Fruit fly (Drosophila melanogaster) whole organism, pupa: ENCODE results near the gene CG11052.
A peak's percentile ranks its signal among the peaks of the same experiment; 100 is the strongest.

Experiments used
- CG10348 ChIP-seq: fragments of 200-800 bp; sonication (Bioruptor generic); IDR thresholded peaks from 2 replicates; pipeline ENCODE4 v1.3.6; 2022; ENCODE audit warnings: missing biosample characterization, missing genetic modification characterization
- CG12605 ChIP-seq: fragments of 200-800 bp; sonication (Bioruptor generic); IDR thresholded peaks from 2 replicates; pipeline ENCODE4 v1.3.6; 2022; ENCODE audit warnings: missing biosample characterization, missing genetic modification characterization
- CG13204 ChIP-seq: fragments of 200-800 bp; sonication (Bioruptor generic); optimal IDR thresholded peaks from 2 replicates; lab custom pipeline; 2018; ENCODE audit warnings: missing biosample characterization, mild to moderate bottlenecking, missing genetic modification characterization, moderate library complexity
- CG14655 ChIP-seq: fragments of 200-800 bp; sonication (Bioruptor generic); optimal IDR thresholded peaks from 3 replicates; lab custom pipeline; 2017; ENCODE audit warnings: mild to moderate bottlenecking, missing biosample characterization, missing genetic modification reagents, missing genetic modification characterization
- CG15710 ChIP-seq: fragments of 200-800 bp; sonication (Bioruptor generic); optimal IDR thresholded peaks from 2 replicates; lab custom pipeline; 2018; ENCODE audit warnings: missing biosample characterization, mild to moderate bottlenecking, missing genetic modification characterization, moderate library complexity
- CG17806 ChIP-seq: fragments of 200-800 bp; sonication (Bioruptor generic); optimal IDR thresholded peaks from 2 replicates; lab custom pipeline; 2018; ENCODE audit warnings: missing biosample characterization, mild to moderate bottlenecking, missing genetic modification characterization, moderate library complexity
- CG32121 ChIP-seq: fragments of 200-800 bp; sonication (Bioruptor generic); IDR thresholded peaks from 2 replicates; pipeline ENCODE4 v1.3.6; 2022; ENCODE audit warnings: missing biosample characterization, missing genetic modification characterization
- CG34367 ChIP-seq: fragments of 200-800 bp; sonication (Bioruptor generic); optimal IDR thresholded peaks from 2 replicates; lab custom pipeline; 2018; ENCODE audit warnings: missing biosample characterization, mild to moderate bottlenecking, missing genetic modification characterization
- CG4496 ChIP-seq: fragments of 200-800 bp; sonication (Bioruptor generic); IDR thresholded peaks from 3 replicates; pipeline ENCODE4 v1.3.6; 2022; ENCODE audit warnings: missing biosample characterization, missing genetic modification characterization
- CG8159 ChIP-seq: fragments of 200-800 bp; sonication (Bioruptor generic); optimal IDR thresholded peaks from 3 replicates; lab custom pipeline; 2018; ENCODE audit warnings: missing biosample characterization, mild to moderate bottlenecking, missing genetic modification characterization, moderate library complexity
- CG8301 ChIP-seq: fragments of 200-800 bp; sonication (Bioruptor generic); optimal IDR thresholded peaks from 2 replicates; lab custom pipeline; 2018; ENCODE audit warnings: missing biosample characterization, mild to moderate bottlenecking, missing genetic modification characterization
- CG9948 ChIP-seq: fragments of 200-800 bp; sonication (Bioruptor generic); optimal IDR thresholded peaks from 2 replicates; lab custom pipeline; 2018; ENCODE audit warnings: missing biosample characterization, mild to moderate bottlenecking, missing genetic modification characterization, moderate library complexity
- D1 ChIP-seq: fragments of 200-800 bp; sonication (Bioruptor generic); optimal IDR thresholded peaks from 2 replicates; lab custom pipeline; 2018; ENCODE audit warnings: missing biosample characterization, mild to moderate bottlenecking, missing genetic modification characterization, moderate library complexity
- EcR ChIP-seq: fragments of 200-800 bp; sonication (Bioruptor generic); optimal IDR thresholded peaks from 3 replicates; lab custom pipeline; 2019; ENCODE audit warnings: missing biosample characterization, missing genetic modification characterization, mild to moderate bottlenecking, moderate library complexity, missing genetic modification reagents
- Ets98B ChIP-seq: fragments of 200-800 bp; sonication (Bioruptor generic); IDR thresholded peaks from 2 replicates; pipeline ENCODE4 v1.3.6; 2022; ENCODE audit warnings: missing biosample characterization, missing genetic modification characterization
- Pif1A ChIP-seq: fragments of 200-800 bp; sonication (Bioruptor generic); optimal IDR thresholded peaks from 3 replicates; lab custom pipeline; 2016; ENCODE audit warnings: missing biosample characterization, missing genetic modification characterization
- Pif1B ChIP-seq: fragments of 200-800 bp; sonication (Bioruptor generic); optimal IDR thresholded peaks from 3 replicates; lab custom pipeline; 2016; ENCODE audit warnings: missing biosample characterization, missing genetic modification characterization
- Snoo ChIP-seq: fragments of 200-800 bp; sonication (Bioruptor generic); optimal IDR thresholded peaks from 3 replicates; lab custom pipeline; 2017; ENCODE audit warnings: missing biosample characterization, mild to moderate bottlenecking, missing genetic modification characterization, inconsistent platforms
- fd96Ca ChIP-seq: fragments of 200-800 bp; sonication (Bioruptor generic); IDR thresholded peaks from 3 replicates; pipeline ENCODE4 v1.3.6; 2022; ENCODE audit warnings: missing biosample characterization, missing genetic modification characterization
- gl ChIP-seq: fragments of 200-800 bp; sonication (Bioruptor generic); optimal IDR thresholded peaks from 2 replicates; lab custom pipeline; 2018; ENCODE audit warnings: missing biosample characterization, mild to moderate bottlenecking, missing genetic modification characterization
- rn ChIP-seq: fragments of 200-800 bp; sonication (Bioruptor generic); IDR thresholded peaks from 2 replicates; pipeline ENCODE4 v1.3.6; 2022; ENCODE audit warnings: missing biosample characterization, missing genetic modification characterization

Gene CG11052

DNA sequence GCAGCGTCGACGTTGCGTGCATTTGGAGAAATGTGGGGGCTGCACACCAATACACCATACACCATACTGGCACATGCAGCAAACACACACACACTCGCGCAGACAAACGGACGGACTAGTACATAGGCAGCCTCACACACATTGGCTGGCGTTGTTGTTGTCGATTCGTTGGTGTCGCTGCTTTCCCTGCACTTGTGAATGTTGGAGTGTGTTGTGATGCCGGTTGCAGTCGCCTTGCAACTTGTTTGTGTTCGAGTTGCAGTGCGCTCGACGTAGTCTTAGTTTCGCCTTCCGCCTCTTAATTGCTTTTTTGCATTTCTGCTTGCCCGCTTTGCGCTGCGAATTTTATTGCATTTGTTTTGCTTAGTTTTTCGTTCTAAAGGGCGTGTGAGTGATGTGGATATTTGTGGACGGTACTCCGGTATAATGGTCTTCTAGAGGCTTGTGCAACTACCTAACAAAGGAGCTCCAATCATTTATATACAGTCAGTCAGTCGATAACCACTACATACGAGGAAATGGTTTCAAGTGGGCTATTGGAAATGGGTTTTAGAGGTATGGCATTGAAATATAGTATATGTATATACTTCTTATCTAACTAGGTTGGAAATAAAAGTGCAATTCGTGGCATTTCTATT, 45.5 kb downstream of the CG11052 start:
- TF ChIP-seq CG9948 (no peak), CG32121 (GFP tag; lab: Robert Waterston, UW) (peak; percentile 43; the same call in 1 of the 2 replicates), CG13204 (GFP tag; lab: Kevin White, UChicago) (peak; percentile 58), CG4496 (GFP tag; lab: Robert Waterston, UW) (0 out of 3 replicates have a peak, but pooled peaks have one; percentile 39)

DNA sequence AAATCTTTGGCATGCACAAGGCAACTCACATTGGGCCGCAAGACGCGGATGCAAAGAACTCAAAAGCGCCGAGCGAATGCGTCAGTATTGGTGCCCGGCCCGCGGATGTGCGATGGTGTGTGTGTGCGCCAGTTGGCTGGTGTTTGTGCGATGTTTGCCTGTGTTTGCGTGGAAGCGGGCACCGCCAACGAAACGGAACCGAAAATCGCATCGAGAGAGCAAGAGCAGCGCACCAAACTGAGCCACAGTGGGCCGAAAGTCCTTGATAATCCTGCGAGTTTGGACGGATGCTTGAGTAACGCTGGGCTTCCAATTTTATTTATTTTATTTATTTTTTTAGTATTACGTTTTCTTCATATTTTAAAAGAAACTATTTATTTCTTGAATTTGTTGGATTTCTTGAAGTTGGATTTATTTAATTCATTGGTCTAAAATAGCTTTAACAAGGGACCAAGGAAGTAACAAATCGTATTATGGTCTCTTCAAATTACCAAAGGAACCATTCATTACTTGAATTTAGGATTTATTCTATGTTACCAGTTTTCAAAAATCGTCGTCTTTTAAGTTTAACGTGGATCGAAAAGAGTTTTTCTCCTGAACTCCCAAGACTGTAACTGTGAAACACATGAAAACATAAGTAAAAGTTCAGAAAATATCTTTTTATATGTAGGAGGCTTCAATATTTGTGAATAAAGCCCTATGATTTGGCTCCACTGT, 46.2 kb downstream of the CG11052 start:
- TF ChIP-seq CG15710 (tag; lab: Kevin White, UChicago) (peak; percentile 66), Pif1B (GFP tag; lab: Kevin White, UChicago) (peak; percentile 54), CG14655 (GFP tag; lab: Kevin White, UChicago) (peak; percentile 87), fd96Ca (peak; percentile 76), D1 (tag; lab: Kevin White, UChicago) (no peak), CG32121 (GFP tag; lab: Robert Waterston, UW) (no peak), CG17806 (tag; lab: Kevin White, UChicago) (peak; percentile 33), rn (GFP tag; lab: Robert Waterston, UW) (0 out of 2 replicates have a peak, but pooled peaks have one; percentile 21), CG10348 (GFP tag; lab: Robert Waterston, UW) (no peak), CG12605 (GFP tag; lab: Robert Waterston, UW) (no peak), CG8301 (tag; lab: Kevin White, UChicago) (peak; percentile 54), CG9948 (peak; percentile 78), gl (tag; lab: Kevin White, UChicago) (no peak), CG4496 (GFP tag; lab: Robert Waterston, UW) (peak; percentile 73; the same call in 2 of the 3 replicates), Ets98B (peak; percentile 49), Pif1A (peak; percentile 15), CG13204 (GFP tag; lab: Kevin White, UChicago) (peak; percentile 84), EcR (GFP tag; lab: Kevin White, UChicago) (no peak), Snoo (tag; lab: Kevin White, UChicago) (peak; percentile 73), CG34367 (peak; percentile 55), CG8159 (tag; lab: Kevin White, UChicago) (peak; percentile 82)

DNA sequence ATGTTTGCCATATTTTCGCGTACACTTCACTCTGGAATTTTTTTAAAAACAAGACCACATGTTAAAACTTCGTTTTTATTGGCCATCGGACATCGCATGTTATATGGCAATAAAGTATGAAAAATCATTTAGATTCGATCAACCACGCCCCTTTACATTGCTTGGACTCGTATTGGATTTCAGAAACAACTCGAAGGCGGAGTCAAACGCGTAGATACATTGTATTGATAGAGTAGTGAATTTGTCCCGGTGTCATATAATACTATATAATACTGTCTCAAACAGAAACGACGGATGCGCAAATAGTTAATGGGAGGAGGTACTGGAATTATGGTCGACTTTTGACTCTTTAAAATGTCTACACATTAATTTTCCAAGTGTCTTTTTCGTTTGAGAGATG, 47.7 kb downstream of the CG11052 start:
- TF ChIP-seq EcR (GFP tag; lab: Kevin White, UChicago) (no peak), CG34367 (no peak), CG10348 (GFP tag; lab: Robert Waterston, UW) (no peak), D1 (tag; lab: Kevin White, UChicago) (no peak), CG8301 (tag; lab: Kevin White, UChicago) (no peak), CG4496 (GFP tag; lab: Robert Waterston, UW) (no peak), CG32121 (GFP tag; lab: Robert Waterston, UW) (no peak), rn (GFP tag; lab: Robert Waterston, UW) (no peak), CG13204 (GFP tag; lab: Kevin White, UChicago) (no peak), CG14655 (GFP tag; lab: Kevin White, UChicago) (no peak), Ets98B (no peak)
